Worm (Caenorhabditis elegans) whole organism, late embryonic: ENCODE results near the gene col-129.

Experiments
- C08G9.2 ChIP-seq: sonication (generic microtip); optimal IDR thresholded peaks from 2 replicates; lab custom pipeline; 2016; ENCODE audit warnings: mild to moderate bottlenecking, missing genetic modification characterization, moderate library complexity, missing compliant biosample characterization
- C38D4.7 ChIP-seq: fragments of 200-800 bp; sonication (Bioruptor generic); optimal IDR thresholded peaks from 2 replicates; lab custom pipeline; 2018; ENCODE audit warnings: mild to moderate bottlenecking, missing genetic modification characterization, moderate library complexity, missing compliant biosample characterization
- K02D7.2 ChIP-seq: sonication (generic microtip); optimal IDR thresholded peaks from 2 replicates; lab custom pipeline; 2017; ENCODE audit warnings: mild to moderate bottlenecking, missing genetic modification characterization, missing compliant biosample characterization
- ceh-14 ChIP-seq: sonication (generic microtip); optimal IDR thresholded peaks from 2 replicates; lab custom pipeline; 2016; ENCODE audit warnings: missing genotype, missing genetic modification characterization, missing compliant biosample characterization
- ceh-19 ChIP-seq: fragments of 200-800 bp; sonication (Bioruptor generic); optimal IDR thresholded peaks from 2 replicates; lab custom pipeline; 2018; ENCODE audit warnings: mild to moderate bottlenecking, missing genetic modification characterization, missing compliant biosample characterization
- ceh-24 ChIP-seq: sonication (generic microtip); optimal IDR thresholded peaks from 2 replicates; lab custom pipeline; 2016; ENCODE audit warnings: mild to moderate bottlenecking, missing genetic modification characterization, missing compliant biosample characterization
- ceh-30 ChIP-seq: fragments of 150-350 bp; optimal IDR thresholded peaks from 2 replicates; lab custom pipeline; 2014; ENCODE audit warnings: missing biosample characterization, missing genetic modification characterization
- ceh-34 ChIP-seq: sonication (generic microtip); optimal IDR thresholded peaks from 2 replicates; lab custom pipeline; 2016; ENCODE audit warnings: mild to moderate bottlenecking, missing genetic modification characterization, missing compliant biosample characterization
- dve-1 ChIP-seq: sonication (generic microtip); optimal IDR thresholded peaks from 2 replicates; lab custom pipeline; 2017; ENCODE audit warnings: antibody characterized with exemption, mild to moderate bottlenecking, missing genetic modification characterization, missing compliant biosample characterization
- elt-2 ChIP-seq: sonication (generic microtip); optimal IDR thresholded peaks from 2 replicates; lab custom pipeline; 2016; ENCODE audit warnings: missing genetic modification reagents, missing genetic modification characterization, missing compliant biosample characterization
- eyg-1 ChIP-seq: sonication (generic microtip); optimal IDR thresholded peaks from 2 replicates; lab custom pipeline; 2016; ENCODE audit warnings: missing genotype, missing genetic modification characterization, missing compliant biosample characterization
- fkh-10 ChIP-seq: fragments of 150-350 bp; optimal IDR thresholded peaks from 2 replicates; lab custom pipeline; 2014; ENCODE audit warnings: missing biosample characterization, missing genetic modification reagents, missing genetic modification characterization
- fkh-6 ChIP-seq: sonication (generic microtip); optimal IDR thresholded peaks from 2 replicates; lab custom pipeline; 2016; ENCODE audit warnings: missing genetic modification characterization, missing compliant biosample characterization
- gmeb-2 ChIP-seq: sonication (generic microtip); optimal IDR thresholded peaks from 2 replicates; lab custom pipeline; 2016; ENCODE audit warnings: missing genetic modification characterization, inconsistent platforms, missing compliant biosample characterization
- hlh-15 ChIP-seq: sonication (generic microtip); optimal IDR thresholded peaks from 2 replicates; lab custom pipeline; 2016; ENCODE audit warnings: missing genetic modification characterization, missing compliant biosample characterization
- hlh-6 ChIP-seq: sonication (generic microtip); optimal IDR thresholded peaks from 2 replicates; lab custom pipeline; 2016; ENCODE audit warnings: missing genotype, missing genetic modification characterization, missing compliant biosample characterization
- hlh-8 ChIP-seq: sonication (generic microtip); optimal IDR thresholded peaks from 2 replicates; lab custom pipeline; 2016; ENCODE audit warnings: missing genotype, missing genetic modification characterization, missing compliant biosample characterization
- lin-11 ChIP-seq: fragments of 200-800 bp; sonication (Bioruptor generic); optimal IDR thresholded peaks from 2 replicates; lab custom pipeline; 2018; ENCODE audit warnings: mild to moderate bottlenecking, missing genetic modification characterization, missing compliant biosample characterization
- madf-2 ChIP-seq: sonication (generic microtip); optimal IDR thresholded peaks from 2 replicates; lab custom pipeline; 2017; ENCODE audit warnings: missing genetic modification characterization, missing compliant biosample characterization
- mec-3 ChIP-seq: sonication (generic microtip); optimal IDR thresholded peaks from 2 replicates; lab custom pipeline; 2016; ENCODE audit warnings: borderline replicate concordance, missing genetic modification characterization, missing compliant biosample characterization
- pag-3 ChIP-seq: sonication (generic microtip); optimal IDR thresholded peaks from 2 replicates; lab custom pipeline; 2016; ENCODE audit warnings: missing compliant biosample characterization, missing genetic modification characterization, borderline replicate concordance
- pat-9 ChIP-seq: fragments of 200-800 bp; sonication (Bioruptor generic); optimal IDR thresholded peaks from 2 replicates; lab custom pipeline; 2018; ENCODE audit warnings: mild to moderate bottlenecking, missing genetic modification characterization, moderate library complexity, missing compliant biosample characterization
- pax-1 ChIP-seq: fragments of 150-350 bp; optimal IDR thresholded peaks from 2 replicates; lab custom pipeline; 2014; ENCODE audit warnings: missing biosample characterization, missing genetic modification characterization
- pqm-1 ChIP-seq: sonication (generic microtip); optimal IDR thresholded peaks from 2 replicates; lab custom pipeline; 2016; ENCODE audit warnings: missing genetic modification characterization, missing compliant biosample characterization
- pros-1 ChIP-seq: fragments of 150-350 bp; optimal IDR thresholded peaks from 2 replicates; lab custom pipeline; 2014; ENCODE audit warnings: missing biosample characterization, missing genetic modification reagents, missing genetic modification characterization
- ref-2 ChIP-seq: sonication (generic microtip); optimal IDR thresholded peaks from 2 replicates; lab custom pipeline; 2016; ENCODE audit warnings: missing genetic modification characterization, missing compliant biosample characterization
- sdc-2 ChIP-seq: sonication (generic microtip); optimal IDR thresholded peaks from 2 replicates; lab custom pipeline; 2016; ENCODE audit warnings: missing genotype, missing genetic modification characterization, missing compliant biosample characterization
- syd-9 ChIP-seq: sonication (generic microtip); optimal IDR thresholded peaks from 2 replicates; lab custom pipeline; 2016; ENCODE audit warnings: mild to moderate bottlenecking, missing genetic modification characterization, moderate library complexity, missing compliant biosample characterization
- tbx-2 ChIP-seq: sonication (generic microtip); optimal IDR thresholded peaks from 2 replicates; lab custom pipeline; 2016; ENCODE audit warnings: missing genetic modification characterization, missing compliant biosample characterization
- tbx-7 ChIP-seq: sonication (generic microtip); optimal IDR thresholded peaks from 2 replicates; lab custom pipeline; 2016; ENCODE audit warnings: missing genotype, missing genetic modification characterization, missing compliant biosample characterization
- ttx-3 ChIP-seq: sonication (generic microtip); optimal IDR thresholded peaks from 2 replicates; lab custom pipeline; 2016; ENCODE audit warnings: missing genetic modification reagents, missing genetic modification characterization, missing compliant biosample characterization
- unc-3 ChIP-seq, 2 experiments: fragments of 200-800 bp in 1 of 2; sonication (Bioruptor generic) in 1 of 2; sonication (generic microtip) in 1 of 2; conservative IDR thresholded peaks in 1 of 2; optimal IDR thresholded peaks in 1 of 2; 2 replicates each; pipeline versions ENCODE4 v1.3.6 to Lab custom; 2016 to 2022; ENCODE audit warnings: missing compliant biosample characterization in 2 of 2, missing genetic modification characterization in 2 of 2, missing genetic modification reagents in 1 of 2
- unc-42 ChIP-seq: sonication (generic microtip); optimal IDR thresholded peaks from 2 replicates; lab custom pipeline; 2016; ENCODE audit warnings: missing genotype, missing genetic modification characterization, missing compliant biosample characterization
- zip-5 ChIP-seq: sonication (generic microtip); optimal IDR thresholded peaks from 2 replicates; lab custom pipeline; 2016; ENCODE audit warnings: missing genetic modification characterization, missing compliant biosample characterization

Gene col-129

ce11 chrIV:12150877-12151276 is 40.6 kb upstream of the col-129 start, which contains the start of gene B0001.2:
Gene B0001.2 (minus strand): TSS chrIV:12150977.
- no peak for TF ChIP-seq mec-3 (tag; lab: Kevin White, UChicago)
- TF ChIP-seq ceh-19 (GFP tag; lab: Kevin White, UChicago) = no peak
- TF ChIP-seq pqm-1 (tag; lab: Kevin White, UChicago) = no peak
- no peak for TF ChIP-seq ceh-24 (tag; lab: Kevin White, UChicago)
- no peak for TF ChIP-seq pax-1

- TF ChIP-seq ref-2 (no peak), tbx-2 (no peak), elt-2 (tag; lab: Kevin White, UChicago) (no peak), hlh-15 (tag; lab: Kevin White, UChicago) (no peak), tbx-7 (tag; lab: Kevin White, UChicago) (no peak), madf-2 (tag; lab: Kevin White, UChicago) (no peak), syd-9 (no peak), pat-9 (tag; lab: Kevin White, UChicago) (no peak)
These were observed 39.4 kb upstream of the col-129 start for ce11 chrIV:12149609-12150008.

ce11 chrIV:12145681-12146080 is 35.4 kb upstream of the col-129 start, which contains the start of gene B0001.3:
Gene B0001.3 (minus strand): TSS chrIV:12145735.
- TF ChIP-seq unc-42 (tag; lab: Kevin White, UChicago) (no peak), C38D4.7 (GFP tag; lab: Kevin White, UChicago) (no peak), ceh-14 (tag; lab: Kevin White, UChicago) (no peak), pros-1 (no peak), unc-3 (GFP tag; conservative IDR thresholded peaks at IDR 0.05; lab: Robert Waterston, UW) (no peak), unc-3 (tag; optimal IDR thresholded peaks at IDR 0.05; lab: Kevin White, UChicago) (no peak), ttx-3 (tag; lab: Kevin White, UChicago) (no peak)

ce11 chrIV:12143231-12143630 is 33.0 kb upstream of the col-129 start, which contains the start of gene B0001.5:
Gene B0001.5 (minus strand): TSS chrIV:12143331.
- TF ChIP-seq dve-1 (tag; lab: Kevin White, UChicago) (no peak), C08G9.2 (tag; lab: Kevin White, UChicago) (no peak), ceh-30 (tag; lab: Kevin White, UChicago) (no peak), fkh-10 (GFP tag; lab: Kevin White, UChicago) (no peak), K02D7.2 (tag; lab: Kevin White, UChicago) (no peak), gmeb-2 (tag; lab: Kevin White, UChicago) (no peak), ceh-19 (GFP tag; lab: Kevin White, UChicago) (no peak), sdc-2 (tag; lab: Kevin White, UChicago) (no peak), ttx-3 (tag; lab: Kevin White, UChicago) (no peak)

ce11 chrIV:12140959-12141358 is 30.7 kb upstream of the col-129 start, which contains the start of gene B0001.8:
Gene B0001.8 (minus strand): TSS chrIV:12141059.
- TF ChIP-seq eyg-1 (tag; lab: Kevin White, UChicago) (no peak), fkh-6 (no peak), mec-3 (tag; lab: Kevin White, UChicago) (no peak), dve-1 (tag; lab: Kevin White, UChicago) (no peak), ceh-30 (tag; lab: Kevin White, UChicago) (no peak), ceh-34 (tag; lab: Kevin White, UChicago) (no peak), pag-3 (tag; lab: Kevin White, UChicago) (no peak), lin-11 (tag; lab: Kevin White, UChicago) (no peak), hlh-6 (tag; lab: Kevin White, UChicago) (no peak), C38D4.7 (GFP tag; lab: Kevin White, UChicago) (no peak), ceh-14 (tag; lab: Kevin White, UChicago) (no peak), zip-5 (no peak), hlh-8 (tag; lab: Kevin White, UChicago) (no peak)
